Fruit fly (Drosophila melanogaster) whole organism, embryonic: ENCODE measurements around the gene CG43680.

Experiments
- CG10321 ChIP-seq: fragments of 200-800 bp; sonication (Bioruptor generic); IDR thresholded peaks from 2 replicates; pipeline ENCODE4 v1.3.6; 2022; ENCODE audit warnings: missing biosample characterization, missing genetic modification characterization
- CG11504 ChIP-seq: fragments of 200-800 bp; sonication (Bioruptor generic); optimal IDR thresholded peaks from 3 replicates; lab custom pipeline; 2019; ENCODE audit warnings: missing biosample characterization, mild to moderate bottlenecking, missing genetic modification characterization, moderate library complexity
- CG15073 ChIP-seq: fragments of 200-800 bp; sonication (Bioruptor generic); optimal IDR thresholded peaks from 2 replicates; lab custom pipeline; 2016; ENCODE audit warnings: missing biosample characterization, missing genetic modification characterization
- CG1529 ChIP-seq: fragments of 200-800 bp; sonication (Bioruptor generic); optimal IDR thresholded peaks from 3 replicates; lab custom pipeline; 2018; ENCODE audit warnings: missing biosample characterization, missing genetic modification characterization
- CG16815 ChIP-seq: fragments of 200-800 bp; sonication (Bioruptor generic); optimal IDR thresholded peaks from 3 replicates; lab custom pipeline; 2017; ENCODE audit warnings: missing biosample characterization, mild to moderate bottlenecking, missing genetic modification characterization
- CG18599 ChIP-seq: fragments of 200-800 bp; sonication (Bioruptor generic); optimal IDR thresholded peaks from 3 replicates; lab custom pipeline; 2017; ENCODE audit warnings: missing biosample characterization, missing genetic modification characterization, mild to moderate bottlenecking, moderate library complexity, missing genetic modification reagents
- CG2120 ChIP-seq: fragments of 200-800 bp; sonication (Bioruptor generic); optimal IDR thresholded peaks from 3 replicates; lab custom pipeline; 2016; ENCODE audit warnings: missing biosample characterization, missing genetic modification characterization
- CG30403 ChIP-seq: fragments of 200-800 bp; sonication (Bioruptor generic); optimal IDR thresholded peaks from 3 replicates; lab custom pipeline; 2016; ENCODE audit warnings: missing biosample characterization, missing genetic modification characterization
- CG3163 ChIP-seq: fragments of 200-800 bp; sonication (Bioruptor generic); optimal IDR thresholded peaks from 3 replicates; lab custom pipeline; 2016; ENCODE audit warnings: missing biosample characterization, missing genetic modification characterization
- CG6683 ChIP-seq: fragments of 200-800 bp; sonication (Bioruptor generic); optimal IDR thresholded peaks from 2 replicates; lab custom pipeline; 2017; ENCODE audit warnings: missing biosample characterization, mild to moderate bottlenecking, missing genetic modification characterization, missing genetic modification reagents
- CG7556 ChIP-seq: fragments of 200-800 bp; sonication (Bioruptor generic); optimal IDR thresholded peaks from 2 replicates; lab custom pipeline; 2017; ENCODE audit warnings: missing biosample characterization, mild to moderate bottlenecking, missing genetic modification characterization
- CG7839 ChIP-seq: fragments of 200-800 bp; sonication (Bioruptor generic); optimal IDR thresholded peaks from 3 replicates; lab custom pipeline; 2018; ENCODE audit warnings: missing biosample characterization, mild to moderate bottlenecking, missing genetic modification characterization, moderate library complexity
- CG9727 ChIP-seq: fragments of 200-800 bp; sonication (Bioruptor generic); optimal IDR thresholded peaks from 3 replicates; lab custom pipeline; 2017; ENCODE audit warnings: missing biosample characterization, mild to moderate bottlenecking, missing genetic modification characterization
- D19A ChIP-seq: fragments of 200-800 bp; optimal IDR thresholded peaks from 3 replicates; lab custom pipeline; 2019; ENCODE audit warnings: missing biosample characterization, mild to moderate bottlenecking, missing genetic modification characterization, moderate library complexity
- Ets65A ChIP-seq: fragments of 200-800 bp; sonication (Bioruptor generic); peaks from one replicate; lab custom pipeline; 2016; ENCODE audit warnings: missing biosample characterization, missing genetic modification characterization
- Fer1 ChIP-seq: fragments of 200-800 bp; sonication (Bioruptor generic); optimal IDR thresholded peaks from 2 replicates; lab custom pipeline; 2017; ENCODE audit warnings: missing biosample characterization, mild to moderate bottlenecking, missing genetic modification characterization
- HHEX ChIP-seq: fragments of 200-800 bp; sonication (Bioruptor generic); optimal IDR thresholded peaks from 3 replicates; lab custom pipeline; 2017; ENCODE audit warnings: missing biosample characterization, mild to moderate bottlenecking, missing genetic modification characterization, missing genetic modification reagents
- Hey ChIP-seq: fragments of 200-800 bp; sonication (Bioruptor generic); optimal IDR thresholded peaks from 3 replicates; lab custom pipeline; 2018; ENCODE audit warnings: missing biosample characterization, mild to moderate bottlenecking, missing genetic modification characterization
- Hmr ChIP-seq: fragments of 200-800 bp; sonication (Bioruptor generic); optimal IDR thresholded peaks from 3 replicates; lab custom pipeline; 2017; ENCODE audit warnings: mild to moderate bottlenecking, missing biosample characterization, missing genetic modification reagents, missing genetic modification characterization
- Meics ChIP-seq: fragments of 200-800 bp; sonication (Bioruptor generic); optimal IDR thresholded peaks from 2 replicates; lab custom pipeline; 2017; ENCODE audit warnings: missing biosample characterization, mild to moderate bottlenecking, missing genetic modification characterization
- Sox100B ChIP-seq: fragments of 200-800 bp; sonication (Bioruptor generic); optimal IDR thresholded peaks from 3 replicates; lab custom pipeline; 2018; ENCODE audit warnings: missing biosample characterization, mild to moderate bottlenecking, missing genetic modification characterization
- Taf1 ChIP-seq: fragments of 200-800 bp; sonication (Bioruptor generic); IDR thresholded peaks from 2 replicates; pipeline ENCODE4 v1.3.6; 2022; ENCODE audit warnings: missing biosample characterization, missing genetic modification characterization
- abd-A ChIP-seq: fragments of 200-800 bp; sonication (Bioruptor generic); optimal IDR thresholded peaks from 3 replicates; lab custom pipeline; 2019; ENCODE audit warnings: missing biosample characterization, mild to moderate bottlenecking, missing genetic modification characterization, moderate library complexity
- btn ChIP-seq: fragments of 200-800 bp; sonication (Bioruptor generic); optimal IDR thresholded peaks from 2 replicates; lab custom pipeline; 2016; ENCODE audit warnings: missing biosample characterization, missing genetic modification characterization
- caup ChIP-seq: fragments of 200-800 bp; sonication (Bioruptor generic); optimal IDR thresholded peaks from 3 replicates; lab custom pipeline; 2017; ENCODE audit warnings: missing biosample characterization, mild to moderate bottlenecking, missing genetic modification characterization, moderate library complexity; ENCODE audit not compliant: severe bottlenecking
- chm ChIP-seq: fragments of 200-800 bp; sonication (Bioruptor generic); IDR thresholded peaks from 2 replicates; pipeline ENCODE4 v1.3.6; 2022; ENCODE audit warnings: missing biosample characterization, missing genetic modification characterization
- cwo ChIP-seq: fragments of 200-800 bp; sonication (Bioruptor generic); optimal IDR thresholded peaks from 3 replicates; lab custom pipeline; 2017; ENCODE audit warnings: missing biosample characterization, missing genetic modification characterization, mild to moderate bottlenecking, moderate library complexity, missing genetic modification reagents
- dimm ChIP-seq: fragments of 200-800 bp; sonication (Bioruptor generic); IDR thresholded peaks from 2 replicates; pipeline ENCODE4 v1.3.6; 2022; ENCODE audit warnings: missing biosample characterization, missing genetic modification characterization
- fd3F ChIP-seq: fragments of 200-800 bp; sonication (Bioruptor generic); optimal IDR thresholded peaks from 2 replicates; lab custom pipeline; 2018; ENCODE audit warnings: missing biosample characterization, mild to moderate bottlenecking, missing genetic modification characterization, moderate library complexity
- gem ChIP-seq: fragments of 200-800 bp; sonication (Bioruptor generic); optimal IDR thresholded peaks from 2 replicates; lab custom pipeline; 2019; ENCODE audit warnings: missing biosample characterization, mild to moderate bottlenecking, missing genetic modification characterization, moderate library complexity
- ind ChIP-seq: fragments of 200-800 bp; sonication (Bioruptor generic); optimal IDR thresholded peaks from 3 replicates; lab custom pipeline; 2016; ENCODE audit warnings: missing biosample characterization, missing genetic modification characterization
- insv ChIP-seq, 2 experiments: fragments of 200-800 bp; sonication (Bioruptor generic); optimal IDR thresholded peaks; 3 replicates each; lab custom pipeline; 2016 to 2018; ENCODE audit warnings: missing biosample characterization in 2 of 2, missing genetic modification characterization in 2 of 2
- lab ChIP-seq: fragments of 200-800 bp; sonication (Bioruptor generic); optimal IDR thresholded peaks from 3 replicates; lab custom pipeline; 2017; ENCODE audit warnings: missing biosample characterization, missing genetic modification characterization, mild to moderate bottlenecking, moderate library complexity, missing genetic modification reagents
- p53 ChIP-seq: fragments of 200-800 bp; sonication (Bioruptor generic); optimal IDR thresholded peaks from 2 replicates; lab custom pipeline; 2016; ENCODE audit warnings: missing biosample characterization, missing genetic modification characterization
- pho ChIP-seq: fragments of 200-800 bp; sonication (Bioruptor generic); optimal IDR thresholded peaks from 2 replicates; lab custom pipeline; 2016; ENCODE audit warnings: missing biosample characterization, missing genetic modification characterization
- row ChIP-seq: fragments of 200-800 bp; sonication (Bioruptor generic); IDR thresholded peaks from 3 replicates; pipeline ENCODE4 v1.3.6; 2022; ENCODE audit warnings: missing biosample characterization, missing genetic modification characterization
- sens ChIP-seq: fragments of 200-800 bp; sonication (Bioruptor generic); peaks from one replicate; lab custom pipeline; 2016; ENCODE audit warnings: missing biosample characterization, missing genetic modification characterization
- tll ChIP-seq, 2 experiments: fragments of 200-800 bp in 1 of 2; fragments of >200 bp in 1 of 2; sonication (Bioruptor generic) in 1 of 2; optimal IDR thresholded peaks; 2 replicates each; lab custom pipeline; 2017 to 2019; ENCODE audit warnings: missing biosample characterization in 2 of 2, missing genetic modification characterization in 2 of 2, mild to moderate bottlenecking in 1 of 2, moderate library complexity in 1 of 2
- twi ChIP-seq: fragments of 200-800 bp; optimal IDR thresholded peaks from 2 replicates; lab custom pipeline; 2019; ENCODE audit warnings: missing biosample characterization, mild to moderate bottlenecking, missing genetic modification characterization, moderate library complexity
- yki ChIP-seq: fragments of >200 bp; optimal IDR thresholded peaks from 3 replicates; lab custom pipeline; 2018
- zen ChIP-seq: fragments of 200-800 bp; sonication (Bioruptor generic); optimal IDR thresholded peaks from 3 replicates; lab custom pipeline; 2018; ENCODE audit warnings: missing biosample characterization, mild to moderate bottlenecking, missing genetic modification characterization, moderate library complexity

The CG43680 gene

DNA sequence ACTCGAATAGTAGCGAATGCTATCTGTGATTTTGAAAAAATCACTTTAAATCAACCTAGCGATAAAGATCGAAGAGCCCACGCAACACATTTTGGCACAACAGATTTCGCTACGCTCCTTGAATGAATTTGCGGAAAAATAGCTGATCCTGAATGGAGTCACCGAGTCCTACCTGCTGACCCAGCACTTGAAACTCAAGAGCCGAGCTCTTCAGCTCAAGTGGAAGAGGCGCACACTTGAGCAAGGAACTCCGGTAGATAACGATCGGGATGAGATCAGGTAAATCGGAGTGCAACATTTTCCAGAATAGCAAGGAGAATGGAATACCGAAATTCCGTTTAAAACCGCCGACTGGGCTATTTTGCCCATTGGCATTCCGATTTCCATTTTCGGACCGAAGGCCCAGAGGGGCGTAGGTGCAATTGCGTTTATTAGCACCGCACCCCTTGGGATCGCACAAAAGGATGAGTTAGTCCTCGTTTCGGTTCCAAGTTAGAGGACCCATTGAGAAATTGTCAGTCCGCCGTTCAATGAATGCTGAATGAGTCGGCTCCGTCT, 12.7 kb downstream of the CG43680 start (continued):
- no peak for TF ChIP-seq btn (GFP tag; lab: Kevin White, UChicago)
- TF ChIP-seq insv (GFP tag; optimal IDR thresholded peaks at IDR 0.05; lab: Kevin White, UChicago) = peak in 1 of 2 experiments; percentile 48
- TF ChIP-seq CG16815 (GFP tag; lab: Kevin White, UChicago) = no peak
- no peak for TF ChIP-seq p53 (GFP tag; lab: Kevin White, UChicago)
- TF ChIP-seq yki (lab: Kevin White, UChicago) = no peak
- peak; percentile 83 for TF ChIP-seq zen

DNA sequence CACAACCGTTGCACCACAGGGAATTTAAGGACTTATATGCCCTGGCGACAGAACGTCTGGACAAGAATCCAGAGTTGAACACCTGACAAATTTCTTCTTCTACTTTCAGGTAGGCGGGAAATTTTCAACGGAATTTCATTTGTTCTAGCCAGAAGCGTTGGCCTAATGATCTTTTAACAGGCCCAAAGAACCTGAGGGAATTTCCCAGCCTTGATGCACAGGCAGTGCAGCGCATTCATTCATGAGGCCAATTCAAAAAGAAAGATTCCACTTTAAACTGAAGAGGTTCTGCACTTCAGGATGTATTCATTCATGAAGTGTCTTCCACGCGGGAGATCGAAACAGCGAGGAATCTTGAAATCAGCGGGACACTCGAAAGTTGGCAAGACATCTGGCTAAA, 13.6 kb downstream of the CG43680 start:
- no peak for TF ChIP-seq caup
- no peak for TF ChIP-seq Sox100B
- TF ChIP-seq insv (GFP tag; optimal IDR thresholded peaks at IDR 0.05; lab: Kevin White, UChicago) = peak in 1 of 2 experiments; percentile 24
- peak; percentile 97 for TF ChIP-seq zen
- TF ChIP-seq tll (GFP tag; optimal IDR thresholded peaks at IDR 0.05; lab: Kevin White, UChicago) = peak in 1 of 2 experiments; percentile 18
- no peak for TF ChIP-seq chm (GFP tag; lab: Robert Waterston, UW)
- TF ChIP-seq twi (tag; lab: Kevin White, UChicago) = peak; percentile 71

DNA sequence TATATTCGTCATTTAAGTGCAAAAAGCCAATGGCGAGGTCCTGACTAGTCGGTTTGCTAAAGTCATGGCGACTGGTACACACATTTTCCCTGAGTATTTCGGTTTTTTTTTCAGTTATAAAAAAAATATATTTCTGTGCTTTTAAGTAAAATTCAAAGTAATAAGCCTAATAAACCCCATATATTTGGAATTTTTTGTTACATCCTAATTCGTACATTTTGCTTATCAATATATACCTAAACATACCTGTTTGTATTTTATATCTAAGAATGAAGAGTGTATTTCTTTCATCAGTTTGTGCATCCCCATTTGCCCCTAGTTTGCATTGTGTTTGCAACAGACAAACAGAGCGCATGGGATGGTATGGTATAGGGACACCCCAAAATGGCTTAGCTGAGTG, 17.6 kb downstream of the CG43680 start:
- TF ChIP-seq CG2120 (peak; percentile 41), CG9727 (GFP tag; lab: Kevin White, UChicago) (peak; percentile 7), CG18599 (peak; percentile 25), CG30403 (GFP tag; lab: Kevin White, UChicago) (peak; percentile 16), Hey (tag; lab: Kevin White, UChicago) (no peak), pho (GFP tag; lab: Kevin White, UChicago) (peak; percentile 7), lab (GFP tag; lab: Kevin White, UChicago) (peak; percentile 5), Ets65A (peak; percentile 47), CG6683 (GFP tag; lab: Kevin White, UChicago) (no peak), CG7556 (GFP tag; lab: Kevin White, UChicago) (peak; percentile 40), sens (peak; percentile 45), gem (tag; lab: Kevin White, UChicago) (peak; percentile 31), Taf1 (GFP tag; lab: Robert Waterston, UW) (no peak), CG11504 (tag; lab: Kevin White, UChicago) (peak; percentile 32), CG1529 (no peak), CG7839 (tag; lab: Kevin White, UChicago) (no peak), cwo (GFP tag; lab: Kevin White, UChicago) (peak; percentile 22), row (GFP tag; lab: Robert Waterston, UW) (peak; percentile 41; the same call in 2 of the 3 replicates), dimm (GFP tag; lab: Robert Waterston, UW) (no peak), abd-A (tag; lab: Kevin White, UChicago) (no peak), Fer1 (peak; percentile 3), HHEX (GFP tag; lab: Kevin White, UChicago) (no peak), CG15073 (GFP tag; lab: Kevin White, UChicago) (no peak), Hmr (GFP tag; lab: Kevin White, UChicago) (peak; percentile 45), Meics (GFP tag; lab: Kevin White, UChicago) (peak; percentile 39), ind (peak; percentile 9), fd3F (no peak), CG3163 (GFP tag; lab: Kevin White, UChicago) (no peak), CG10321 (GFP tag; lab: Robert Waterston, UW) (no peak), D19A (peak; percentile 89)
- TF ChIP-seq, all 482 proteins: peak for 18
